Worm (Caenorhabditis elegans) whole organism, early embryonic: ENCODE measurements around the gene Y102A11A.3.

Experiments used
- B0310.2 ChIP-seq: sonication (generic microtip); optimal IDR thresholded peaks from 2 replicates; lab custom pipeline; 2016; ENCODE audit warnings: mild to moderate bottlenecking, missing genetic modification characterization, missing compliant biosample characterization
- F13C5.2 ChIP-seq: sonication (generic microtip); optimal IDR thresholded peaks from 2 replicates; lab custom pipeline; 2017; ENCODE audit warnings: mild to moderate bottlenecking, missing genetic modification characterization, inconsistent platforms, missing compliant biosample characterization
- aly-1 ChIP-seq: sonication (generic microtip); optimal IDR thresholded peaks from 2 replicates; lab custom pipeline; 2016; ENCODE audit warnings: missing genetic modification characterization, missing compliant biosample characterization
- ama-1 ChIP-seq: fragments of 150-350 bp; optimal IDR thresholded peaks from 2 replicates; lab custom pipeline; 2014
- ceh-13 ChIP-seq: fragments of 200-800 bp; sonication (Bioruptor generic); optimal IDR thresholded peaks from 2 replicates; lab custom pipeline; 2018; ENCODE audit warnings: mild to moderate bottlenecking, missing genetic modification characterization, missing compliant biosample characterization
- ceh-36 ChIP-seq: sonication (generic microtip); optimal IDR thresholded peaks from 2 replicates; lab custom pipeline; 2016; ENCODE audit warnings: missing genetic modification characterization, inconsistent platforms, missing compliant biosample characterization
- ets-7 ChIP-seq: sonication (generic microtip); optimal IDR thresholded peaks from 2 replicates; lab custom pipeline; 2016; ENCODE audit warnings: missing genotype, missing genetic modification characterization, missing compliant biosample characterization
- flt-1 ChIP-seq: fragments of 200-800 bp; sonication (Bioruptor generic); IDR thresholded peaks from 2 replicates; pipeline ENCODE4 v1.3.6; 2022; ENCODE audit warnings: missing genetic modification characterization, missing compliant biosample characterization
- hmbx-1 ChIP-seq: sonication (generic microtip); optimal IDR thresholded peaks from 2 replicates; lab custom pipeline; 2016; ENCODE audit warnings: mild to moderate bottlenecking, missing genetic modification characterization, missing compliant biosample characterization
- hmg-4 ChIP-seq: fragments of 200-800 bp; sonication (Bioruptor generic); optimal IDR thresholded peaks from 2 replicates; lab custom pipeline; 2018; ENCODE audit warnings: mild to moderate bottlenecking, missing genetic modification characterization, missing compliant biosample characterization
- hnd-1 ChIP-seq: sonication (generic microtip); optimal IDR thresholded peaks from 2 replicates; lab custom pipeline; 2016; ENCODE audit warnings: missing genetic modification characterization, missing compliant biosample characterization
- pes-1 ChIP-seq: fragments of 200-800 bp; sonication (Bioruptor generic); IDR thresholded peaks from 2 replicates; pipeline ENCODE4 v1.3.6; 2022; ENCODE audit warnings: missing genetic modification reagents, missing genetic modification characterization, missing compliant biosample characterization
- scrt-1 ChIP-seq: fragments of 200-800 bp; sonication (Bioruptor generic); IDR thresholded peaks from 2 replicates; pipeline ENCODE4 v1.3.6; 2022; ENCODE audit warnings: missing genetic modification characterization, missing compliant biosample characterization
- sea-1 ChIP-seq: fragments of 200-800 bp; sonication (Bioruptor generic); conservative IDR thresholded peaks from 2 replicates; pipeline ENCODE4 v1.3.6; 2022; ENCODE audit warnings: missing genetic modification characterization, missing compliant biosample characterization
- tbx-11 ChIP-seq: fragments of 200-800 bp; sonication (Bioruptor generic); IDR thresholded peaks from 2 replicates; pipeline ENCODE4 v1.3.6; 2022; ENCODE audit warnings: missing genetic modification characterization, missing compliant biosample characterization
- tbx-37 ChIP-seq: fragments of 200-800 bp; sonication (Bioruptor generic); conservative IDR thresholded peaks from 2 replicates; pipeline ENCODE4 v1.3.6; 2022; ENCODE audit warnings: missing genetic modification reagents, missing genetic modification characterization, missing compliant biosample characterization
- tra-4 ChIP-seq: sonication (generic microtip); optimal IDR thresholded peaks from 2 replicates; lab custom pipeline; 2017; ENCODE audit warnings: missing genetic modification characterization, missing compliant biosample characterization

The Y102A11A.3 gene

DNA sequence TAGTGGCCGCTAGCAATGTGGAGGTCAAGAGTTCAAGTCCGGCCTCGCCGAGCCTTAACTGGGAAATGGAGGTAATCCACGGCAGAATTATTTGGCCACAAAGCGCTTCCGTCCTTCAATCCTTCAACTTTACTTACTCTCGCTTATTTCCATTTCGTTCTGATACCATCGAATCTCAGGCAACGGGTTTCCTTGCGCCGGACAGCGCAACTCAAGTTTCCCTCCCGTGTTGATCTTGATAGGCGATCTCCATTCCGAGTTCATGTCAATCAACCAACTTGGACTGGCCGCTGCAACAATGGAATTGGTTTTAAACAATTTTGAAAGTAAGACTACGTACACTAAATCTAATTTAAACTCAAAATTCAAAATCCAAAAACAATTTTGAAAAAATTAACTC is 21.9 kb downstream of the Y102A11A.3 start:
- no peak for TF ChIP-seq ceh-13 (GFP tag; lab: Kevin White, UChicago)
- peak; percentile 32; the same call in 1 of the 2 replicates for TF ChIP-seq pes-1 (GFP tag; lab: Robert Waterston, UW)
- no peak for TF ChIP-seq B0310.2 (tag; lab: Kevin White, UChicago)

DNA sequence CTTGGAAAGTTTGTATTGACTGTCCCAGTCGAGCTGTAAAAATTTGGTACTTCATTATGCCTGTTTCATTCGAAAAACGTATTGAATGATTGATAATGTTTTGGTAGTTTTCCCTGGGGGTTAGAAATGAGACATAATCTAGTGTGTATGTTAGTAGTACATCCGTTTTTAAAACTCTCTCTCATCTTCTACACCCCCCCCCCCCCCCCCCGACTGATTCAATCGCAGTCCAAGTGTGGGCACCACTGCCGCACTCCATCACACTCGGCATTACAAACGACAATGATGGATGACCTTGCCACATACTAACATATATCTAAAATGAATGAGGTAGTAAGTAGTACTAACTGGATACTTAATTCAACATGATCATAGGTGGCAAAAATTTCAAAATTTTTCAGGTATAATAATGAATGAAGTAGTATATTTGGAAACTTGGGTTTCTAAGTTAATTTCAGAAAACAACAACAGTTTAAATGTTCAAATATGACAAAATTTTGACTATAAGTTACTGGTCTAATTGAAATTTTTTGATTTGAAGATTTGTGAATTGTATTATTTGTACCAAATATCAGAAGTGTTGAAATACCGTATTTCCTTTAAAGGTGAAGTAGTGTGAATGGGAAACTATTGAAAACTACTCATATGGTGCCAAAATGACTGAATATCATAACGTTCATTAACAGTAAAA is 22.6 kb downstream of the Y102A11A.3 start:
- TF ChIP-seq pes-1 (GFP tag; lab: Robert Waterston, UW) (0 out of 2 replicates have a peak, but pooled peaks have one; percentile 9), hmg-4 (GFP tag; lab: Kevin White, UChicago) (peak; percentile 24), tbx-11 (GFP tag; lab: Robert Waterston, UW) (no peak)

DNA sequence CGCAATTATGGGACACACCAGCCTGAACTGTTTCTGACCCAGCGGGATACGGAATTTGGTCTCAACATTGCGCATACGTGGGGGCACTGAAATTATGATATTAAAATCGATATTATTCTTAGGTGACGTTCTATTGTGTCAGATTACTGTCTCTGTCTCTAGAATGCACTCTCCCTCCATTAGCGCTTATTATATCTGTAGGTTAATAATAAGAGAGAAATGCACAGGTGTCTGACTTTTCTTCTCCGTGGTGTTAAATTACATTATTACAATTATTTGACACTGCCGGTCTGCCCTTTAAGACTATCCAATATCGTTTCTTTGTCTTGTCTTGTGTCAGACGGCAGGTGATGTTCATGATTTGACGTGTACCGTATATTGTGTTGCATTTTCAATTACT is 23.7 kb downstream of the Y102A11A.3 start:
- TF ChIP-seq hmg-4 (GFP tag; lab: Kevin White, UChicago) (no peak), tbx-11 (GFP tag; lab: Robert Waterston, UW) (peak; percentile 35; the same call in 1 of the 2 replicates), tbx-37 (GFP tag; lab: Robert Waterston, UW) (no peak)

DNA sequence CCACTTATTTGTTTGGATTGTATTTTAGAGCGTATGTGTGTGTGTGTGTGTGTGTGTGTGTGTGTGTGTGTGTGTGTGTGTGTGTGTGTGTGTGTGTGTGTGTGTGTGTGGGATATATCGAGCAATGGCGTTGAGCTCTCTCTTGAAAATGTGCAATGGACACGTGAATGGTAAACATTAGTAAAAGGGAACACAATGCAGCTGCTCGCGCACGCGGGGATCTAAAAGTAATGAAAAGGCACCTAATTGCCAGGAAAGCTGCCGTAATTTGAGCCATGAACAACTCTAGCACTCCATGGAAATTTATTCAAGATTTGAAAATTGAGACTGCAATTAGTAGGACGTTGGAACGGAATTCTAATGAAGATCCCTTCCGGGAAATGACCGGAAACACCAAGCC is 24.3 kb downstream of the Y102A11A.3 start:
- TF ChIP-seq flt-1 (GFP tag; lab: Robert Waterston, UW) (0 out of 2 replicates have a peak, but pooled peaks have one; percentile 8), tbx-11 (GFP tag; lab: Robert Waterston, UW) (no peak), ets-7 (tag; lab: Kevin White, UChicago) (no peak), ceh-36 (tag; lab: Kevin White, UChicago) (no peak), sea-1 (no peak), pes-1 (GFP tag; lab: Robert Waterston, UW) (peak; percentile 37; the same call in 1 of the 2 replicates), F13C5.2 (tag; lab: Kevin White, UChicago) (no peak), aly-1 (tag; lab: Kevin White, UChicago) (no peak), tra-4 (tag; lab: Kevin White, UChicago) (no peak), scrt-1 (GFP tag; lab: Robert Waterston, UW) (no peak), ama-1 (lab: Kevin White, UChicago) (no peak), hmbx-1 (tag; lab: Kevin White, UChicago) (no peak), B0310.2 (tag; lab: Kevin White, UChicago) (no peak), hmg-4 (GFP tag; lab: Kevin White, UChicago) (peak; percentile 23), hnd-1 (tag; lab: Kevin White, UChicago) (no peak), tbx-37 (GFP tag; lab: Robert Waterston, UW) (no peak), ceh-13 (GFP tag; lab: Kevin White, UChicago) (no peak)

DNA sequence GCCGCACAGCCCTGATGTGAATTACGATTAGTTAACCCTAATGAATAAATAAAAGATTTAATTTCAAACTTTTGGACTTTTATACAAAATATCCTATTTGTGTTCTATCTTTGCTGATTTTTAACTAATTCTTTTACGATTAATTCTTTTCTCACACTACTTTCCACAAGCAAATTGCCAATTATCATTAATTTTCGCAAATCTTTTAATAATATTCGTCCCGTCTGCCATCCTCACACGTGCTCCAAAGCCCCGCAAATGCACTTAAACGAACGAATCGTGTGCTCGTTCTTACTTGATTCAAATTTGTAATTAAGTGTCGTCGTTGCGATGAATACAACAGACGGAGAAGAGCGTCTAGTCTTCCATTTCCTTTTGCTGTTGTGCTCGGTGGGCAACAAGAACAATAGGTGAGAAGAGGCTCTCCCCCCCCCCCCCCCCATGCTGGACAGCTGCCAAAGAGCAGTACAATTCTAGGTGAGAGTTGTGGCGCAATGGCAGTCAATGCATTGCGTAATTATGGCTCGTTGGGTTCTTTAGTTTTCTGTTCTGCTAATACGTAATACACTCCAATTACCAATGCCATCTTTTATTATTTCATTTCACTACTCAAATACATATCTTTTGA is 25.7 kb downstream of the Y102A11A.3 start:
- TF ChIP-seq hmg-4 (GFP tag; lab: Kevin White, UChicago) (peak; percentile 40), ets-7 (tag; lab: Kevin White, UChicago) (no peak), ceh-36 (tag; lab: Kevin White, UChicago) (peak; percentile 21), scrt-1 (GFP tag; lab: Robert Waterston, UW) (0 out of 2 replicates have a peak, but pooled peaks have one; percentile 23)

DNA sequence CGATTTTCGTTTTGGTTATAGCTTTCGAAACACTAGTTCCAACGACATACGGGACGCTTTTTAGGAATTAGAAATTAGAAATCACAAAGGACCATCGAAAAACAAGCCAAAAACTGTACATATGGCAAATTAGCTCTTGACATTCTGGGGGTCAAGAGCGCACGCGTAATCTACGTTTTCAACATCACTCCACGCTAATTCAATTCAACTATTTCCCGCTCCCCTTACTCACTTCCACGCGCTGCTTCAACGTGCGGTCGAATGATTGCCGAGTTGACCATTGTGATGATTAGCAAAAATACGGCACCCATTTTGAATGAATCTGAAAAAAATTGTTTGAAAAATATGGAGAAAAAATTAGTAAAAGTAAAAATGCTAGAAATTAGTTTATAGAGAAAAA is 26.7 kb downstream of the Y102A11A.3 start:
- TF ChIP-seq F13C5.2 (tag; lab: Kevin White, UChicago) (no peak), B0310.2 (tag; lab: Kevin White, UChicago) (no peak), sea-1 (no peak), hnd-1 (tag; lab: Kevin White, UChicago) (no peak), ama-1 (lab: Kevin White, UChicago) (no peak), ceh-36 (tag; lab: Kevin White, UChicago) (no peak), hmbx-1 (tag; lab: Kevin White, UChicago) (no peak), flt-1 (GFP tag; lab: Robert Waterston, UW) (no peak), hmg-4 (GFP tag; lab: Kevin White, UChicago) (no peak), ets-7 (tag; lab: Kevin White, UChicago) (no peak), scrt-1 (GFP tag; lab: Robert Waterston, UW) (no peak), pes-1 (GFP tag; lab: Robert Waterston, UW) (no peak), aly-1 (tag; lab: Kevin White, UChicago) (no peak), tra-4 (tag; lab: Kevin White, UChicago) (no peak), ceh-13 (GFP tag; lab: Kevin White, UChicago) (no peak), tbx-37 (GFP tag; lab: Robert Waterston, UW) (no peak), tbx-11 (GFP tag; lab: Robert Waterston, UW) (no peak)

DNA sequence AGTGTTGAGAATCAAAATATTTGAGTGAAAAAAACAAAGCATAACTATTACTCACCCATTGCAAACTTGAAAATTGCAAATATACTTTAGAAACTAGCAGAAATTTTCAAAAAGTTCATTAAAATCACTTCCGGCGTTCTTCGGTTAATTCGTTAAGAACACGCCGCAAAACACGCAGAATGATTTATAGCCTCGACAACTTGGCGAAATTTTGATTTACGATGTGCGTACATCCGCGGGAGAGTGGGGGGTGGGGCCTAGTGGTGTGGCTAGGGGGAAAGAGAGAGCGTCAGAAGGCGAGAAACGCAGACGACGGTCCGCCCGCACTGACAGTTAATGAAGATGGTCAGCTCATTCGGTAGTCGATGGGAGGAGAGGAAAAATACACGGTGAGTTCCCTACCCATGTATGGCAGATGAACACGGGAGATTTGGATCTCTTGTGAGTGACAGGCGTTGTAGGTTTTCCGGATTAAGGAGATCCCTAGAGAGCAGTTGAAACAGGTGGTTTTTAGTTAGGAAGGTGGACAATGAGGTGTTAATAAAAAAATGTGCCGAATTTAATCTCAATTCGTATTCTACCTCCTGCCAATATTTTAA is 27.3 kb downstream of the Y102A11A.3 start, which contains the start of gene igcm-4:
Gene igcm-4, minus strand, starts transcription at position 237 of the 599 bp plus-strand sequence.
- TF ChIP-seq ceh-36 (tag; lab: Kevin White, UChicago) (peak; percentile 62), ets-7 (tag; lab: Kevin White, UChicago) (no peak), B0310.2 (tag; lab: Kevin White, UChicago) (peak; percentile 4), pes-1 (GFP tag; lab: Robert Waterston, UW) (0 out of 2 replicates have a peak, but pooled peaks have one; percentile 5), scrt-1 (GFP tag; lab: Robert Waterston, UW) (no peak), tra-4 (tag; lab: Kevin White, UChicago) (no peak), ama-1 (lab: Kevin White, UChicago) (no peak), hmg-4 (GFP tag; lab: Kevin White, UChicago) (peak; percentile 66), tbx-37 (GFP tag; lab: Robert Waterston, UW) (no peak), hnd-1 (tag; lab: Kevin White, UChicago) (no peak), flt-1 (GFP tag; lab: Robert Waterston, UW) (0 out of 2 replicates have a peak, but pooled peaks have one; percentile 19)
